Fruit fly (Drosophila melanogaster) Kc167 (cell line): ENCODE results near the gene dsf.

Experiments used
- Myc ChIP-seq: fragments of >200 bp; optimal IDR thresholded peaks from 2 replicates; lab custom pipeline; 2017; ENCODE audit warnings: missing external identifiers
- h ChIP-seq: fragments of >200 bp; optimal IDR thresholded peaks from 3 replicates; lab custom pipeline; 2018; ENCODE audit warnings: missing external identifiers
- insv ChIP-seq: fragments of >200 bp; optimal IDR thresholded peaks from 3 replicates; lab custom pipeline; 2018; ENCODE audit warnings: missing external identifiers
- psq ChIP-seq: fragments of >200 bp; optimal IDR thresholded peaks from 2 replicates; lab custom pipeline; 2017; ENCODE audit warnings: missing external identifiers

dm6 chr2L:5958581-5959177, 32.9 kb downstream of the dsf start, which contains the start of gene Vm26Ac:
- TF ChIP-seq h (lab: Kevin White, UChicago): no peak
- no peak for TF ChIP-seq Myc (lab: Kevin White, UChicago)
- TF ChIP-seq insv (lab: Kevin White, UChicago): no peak
- TF ChIP-seq psq (lab: Kevin White, UChicago): no peak
